Fruit fly (Drosophila melanogaster): Measurements from ENCODE around the gene Mipp2.

Gene Mipp2

DNA sequence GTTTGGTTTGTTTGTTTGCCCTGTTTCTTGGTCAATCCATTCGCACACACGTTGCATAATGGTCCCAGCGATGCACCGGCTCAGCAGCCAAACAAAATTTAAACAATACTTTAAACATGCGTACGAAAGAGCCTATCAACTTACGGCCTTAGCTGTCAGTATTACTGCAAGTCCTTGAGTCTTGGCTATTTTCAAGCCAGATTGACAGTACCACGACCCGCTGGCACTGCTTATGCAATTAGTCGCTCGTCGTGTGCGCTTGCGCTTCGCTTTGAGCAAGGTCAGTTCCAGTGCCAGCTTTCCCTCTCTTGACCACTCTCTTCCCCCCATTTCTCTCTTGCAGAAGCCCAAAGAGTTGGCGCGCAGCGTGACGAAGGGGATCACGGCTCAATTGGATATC lies 22.6 kb downstream of the Mipp2 start:
- TF ChIP-seq lola (GFP tag; optimal IDR thresholded peaks at IDR 0.05) = no peak
- no peak for TF ChIP-seq usp (GFP tag; optimal IDR thresholded peaks at IDR 0.05)
- no peak for TF ChIP-seq Hr78 (GFP tag; optimal IDR thresholded peaks at IDR 0.05)
- TF ChIP-seq Hr83 (GFP tag; optimal IDR thresholded peaks at IDR 0.05; ENCODE audit: poor library complexity, severe bottlenecking) = no peak
- no peak for TF ChIP-seq dsf (GFP tag; optimal IDR thresholded peaks at IDR 0.05; ENCODE audit: borderline replicate concordance)
- TF ChIP-seq br (GFP tag; optimal IDR thresholded peaks at IDR 0.05) = no peak

DNA sequence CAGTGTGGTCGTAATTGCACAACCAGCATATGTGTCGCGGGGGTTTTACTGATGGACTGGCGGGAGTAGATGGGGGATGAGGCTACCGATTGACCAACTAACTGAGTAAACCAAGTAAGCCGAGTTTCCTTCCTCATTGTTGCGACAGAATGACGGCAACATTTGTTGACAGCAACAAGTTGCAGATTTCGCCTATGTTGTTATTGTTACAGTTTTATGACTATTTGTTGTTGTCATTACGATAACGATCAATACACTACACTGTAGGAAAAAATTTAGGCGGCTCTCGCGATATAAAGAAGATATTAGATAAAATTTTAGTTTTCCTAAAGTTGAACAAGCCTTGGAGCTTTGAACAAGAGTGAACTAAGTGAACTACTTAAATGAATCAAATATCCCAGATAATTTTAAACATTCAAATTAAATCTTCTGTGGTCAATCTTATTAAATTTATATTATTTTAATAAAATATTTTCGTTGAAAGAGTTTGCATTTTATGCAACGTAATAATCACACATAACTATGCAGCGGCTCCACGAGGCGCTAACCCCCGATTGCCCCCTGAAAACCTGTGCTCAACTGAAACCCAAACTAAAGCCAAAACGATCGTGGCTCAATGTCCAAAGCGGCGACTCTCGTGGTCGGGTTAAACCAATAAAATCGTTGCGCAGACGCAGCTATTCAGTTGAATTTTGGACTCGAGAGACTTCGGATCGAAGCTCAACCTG lies 23.8 kb downstream of the Mipp2 start, which contains the start of gene CG5928:
CG5928 (plus strand) TSS at position 678 of the 728 bp plus-strand sequence.
- no peak for TF ChIP-seq Mio (GFP tag; optimal IDR thresholded peaks at IDR 0.05)
- no peak for TF ChIP-seq Vsx2 (GFP tag; optimal IDR thresholded peaks at IDR 0.05; ENCODE audit: partially characterized antibody)
- no peak for TF ChIP-seq woc (GFP tag; optimal IDR thresholded peaks at IDR 0.05)
- TF ChIP-seq HLH106 (tag; optimal IDR thresholded peaks at IDR 0.05) = no peak

DNA sequence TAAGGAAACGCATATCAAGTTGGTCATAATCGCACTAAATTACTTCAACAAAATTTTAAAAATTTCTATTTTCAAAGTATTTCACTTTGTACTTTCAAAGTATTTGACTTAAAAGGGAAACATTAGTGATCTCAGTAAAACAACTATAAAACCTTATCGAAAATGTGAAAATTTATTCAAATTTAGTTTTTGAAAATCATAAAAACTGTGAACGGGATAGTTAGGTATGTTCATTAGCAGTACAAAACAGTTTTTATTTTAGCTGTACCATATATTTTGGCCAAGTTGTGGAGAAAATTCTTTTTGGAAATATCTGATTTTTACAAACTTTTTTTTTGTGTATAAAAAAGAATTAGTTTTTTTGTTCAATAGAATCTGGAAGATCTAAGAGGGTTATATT lies 25.0 kb downstream of the Mipp2 start, which contains the start of gene CG43115:
CG43115 (minus strand) TSS at position 101 of the 400 bp plus-strand sequence.
- no peak for TF ChIP-seq woc (GFP tag; optimal IDR thresholded peaks at IDR 0.05)
- TF ChIP-seq GATAd (GFP tag; optimal IDR thresholded peaks at IDR 0.05) = no peak
- no peak for TF ChIP-seq Dif (GFP tag; optimal IDR thresholded peaks at IDR 0.05; ENCODE audit: partially characterized antibody)
- no peak for TF ChIP-seq brk (GFP tag; optimal IDR thresholded peaks at IDR 0.05)
- no peak for TF ChIP-seq Jra (GFP tag; optimal IDR thresholded peaks at IDR 0.05)
- no peak for TF ChIP-seq CrebA (GFP tag; optimal IDR thresholded peaks at IDR 0.05; ENCODE audit: borderline replicate concordance)
- TF ChIP-seq OdsH (GFP tag; optimal IDR thresholded peaks at IDR 0.05) = no peak
- no peak for TF ChIP-seq br (GFP tag; optimal IDR thresholded peaks at IDR 0.05)
- TF ChIP-seq Vsx2 (GFP tag; optimal IDR thresholded peaks at IDR 0.05; ENCODE audit: partially characterized antibody) = no peak
- no peak for TF ChIP-seq pan (optimal IDR thresholded peaks at IDR 0.05)
- no peak for TF ChIP-seq lola (GFP tag; optimal IDR thresholded peaks at IDR 0.05)
- TF ChIP-seq jim (GFP tag; optimal IDR thresholded peaks at IDR 0.05) = no peak
- TF ChIP-seq ey (GFP tag; optimal IDR thresholded peaks at IDR 0.05) = no peak
- TF ChIP-seq Abd-B (GFP tag; optimal IDR thresholded peaks at IDR 0.05) = no peak
- no peak for TF ChIP-seq N (GFP tag; optimal IDR thresholded peaks at IDR 0.05)

- no peak for TF ChIP-seq Hr78 (GFP tag; optimal IDR thresholded peaks at IDR 0.05)
- no peak for TF ChIP-seq tai (GFP tag; optimal IDR thresholded peaks at IDR 0.05)
- TF ChIP-seq Jra (GFP tag; optimal IDR thresholded peaks at IDR 0.05) = no peak
- TF ChIP-seq Hnf4 (GFP tag; optimal IDR thresholded peaks at IDR 0.05) = no peak
- TF ChIP-seq CrebA (GFP tag; optimal IDR thresholded peaks at IDR 0.05; ENCODE audit: borderline replicate concordance) = no peak
- no peak for TF ChIP-seq OdsH (GFP tag; optimal IDR thresholded peaks at IDR 0.05)
- no peak for TF ChIP-seq N (GFP tag; optimal IDR thresholded peaks at IDR 0.05)
- TF ChIP-seq rgr (GFP tag; optimal IDR thresholded peaks at IDR 0.05) = no peak
- no peak for TF ChIP-seq Myc (optimal IDR thresholded peaks at IDR 0.05)
- no peak for TF ChIP-seq Hr83 (GFP tag; optimal IDR thresholded peaks at IDR 0.05; ENCODE audit: poor library complexity, severe bottlenecking)
- TF ChIP-seq CG9705 (GFP tag; optimal IDR thresholded peaks at IDR 0.05) = no peak
- no peak for TF ChIP-seq Sp1 (GFP tag; optimal IDR thresholded peaks at IDR 0.05)
- TF ChIP-seq Dfd (GFP tag; optimal IDR thresholded peaks at IDR 0.05) = no peak
- TF ChIP-seq fru (GFP tag; optimal IDR thresholded peaks at IDR 0.05) = no peak
- TF ChIP-seq brk (GFP tag; optimal IDR thresholded peaks at IDR 0.05) = no peak
- TF ChIP-seq jim (GFP tag; optimal IDR thresholded peaks at IDR 0.05) = no peak
- no peak for TF ChIP-seq dl (GFP tag; optimal IDR thresholded peaks at IDR 0.05; ENCODE audit: insufficient read depth in 1 of 2, partially characterized antibody in 2 of 2)
- TF ChIP-seq CG32264 (GFP tag; optimal IDR thresholded peaks at IDR 0.05) = no peak
- TF ChIP-seq HLH106 (tag; optimal IDR thresholded peaks at IDR 0.05) = no peak
These were observed 26.8 kb downstream of the Mipp2 start for dm6 chrX:6064508-6064907.

dm6 chrX:6062160-6062559 lies 29.1 kb downstream of the Mipp2 start:
- no peak for TF ChIP-seq foxo (GFP tag; optimal IDR thresholded peaks at IDR 0.05)
- no peak for TF ChIP-seq tai (GFP tag; optimal IDR thresholded peaks at IDR 0.05)
- TF ChIP-seq h (GFP tag; optimal IDR thresholded peaks at IDR 0.05) = peak; percentile 38
- TF ChIP-seq Rel (GFP tag; optimal IDR thresholded peaks at IDR 0.05) = no peak
- peak; percentile 100 for TF ChIP-seq Rel (tag; optimal IDR thresholded peaks at IDR 0.05)
- TF ChIP-seq Jra (GFP tag; optimal IDR thresholded peaks at IDR 0.05) = no peak
